Fruit fly (Drosophila melanogaster) whole organism, prepupa: Measurements from ENCODE around the gene CG44475.

Experiments
- Blimp-1 ChIP-seq: fragments of 200-800 bp; sonication (Bioruptor generic); optimal IDR thresholded peaks from 3 replicates; lab custom pipeline; 2017; ENCODE audit warnings: missing biosample characterization, missing genetic modification characterization, mild to moderate bottlenecking, moderate library complexity, missing genetic modification reagents
- CG10669 ChIP-seq: fragments of 200-800 bp; sonication (Bioruptor generic); optimal IDR thresholded peaks from 3 replicates; lab custom pipeline; 2018; ENCODE audit warnings: missing biosample characterization, mild to moderate bottlenecking, missing genetic modification characterization, moderate library complexity
- CG11762 ChIP-seq: fragments of 200-800 bp; sonication (Bioruptor generic); optimal IDR thresholded peaks from 3 replicates; lab custom pipeline; 2016; ENCODE audit warnings: missing biosample characterization, missing genetic modification characterization; ENCODE audit not compliant: insufficient read depth
- CG11902 ChIP-seq: fragments of 200-800 bp; sonication (Bioruptor generic); optimal IDR thresholded peaks from 3 replicates; lab custom pipeline; 2016; ENCODE audit warnings: missing biosample characterization, missing genetic modification characterization
- CG15336 ChIP-seq: fragments of 200-800 bp; sonication (Bioruptor generic); IDR thresholded peaks from 2 replicates; pipeline ENCODE4 v1.3.6; 2022; ENCODE audit warnings: missing biosample characterization, missing genetic modification characterization
- CG1621 ChIP-seq: fragments of 200-800 bp; sonication (Bioruptor generic); optimal IDR thresholded peaks from 3 replicates; lab custom pipeline; 2018; ENCODE audit warnings: missing biosample characterization, mild to moderate bottlenecking, missing genetic modification characterization
- CG31627 ChIP-seq: fragments of 200-800 bp; sonication (Bioruptor generic); optimal IDR thresholded peaks from 3 replicates; lab custom pipeline; 2016; ENCODE audit warnings: missing biosample characterization, missing genetic modification characterization
- CG34406 ChIP-seq: fragments of 200-800 bp; sonication (Bioruptor generic); optimal IDR thresholded peaks from 3 replicates; lab custom pipeline; 2016; ENCODE audit warnings: missing biosample characterization, missing genetic modification characterization
- CG3919 ChIP-seq: fragments of 200-800 bp; sonication (Bioruptor generic); optimal IDR thresholded peaks from 3 replicates; lab custom pipeline; 2016; ENCODE audit warnings: missing biosample characterization, missing genetic modification characterization
- CG4318 ChIP-seq: fragments of 200-800 bp; sonication (Bioruptor generic); optimal IDR thresholded peaks from 3 replicates; lab custom pipeline; 2017; ENCODE audit warnings: missing biosample characterization, mild to moderate bottlenecking, missing genetic modification characterization
- CG6163 ChIP-seq: fragments of 200-800 bp; sonication (Bioruptor generic); IDR thresholded peaks from 3 replicates; pipeline ENCODE4 v1.3.6; 2022; ENCODE audit warnings: missing biosample characterization, missing genetic modification characterization
- CG6792 ChIP-seq: fragments of 200-800 bp; sonication (Bioruptor generic); optimal IDR thresholded peaks from 3 replicates; lab custom pipeline; 2016; ENCODE audit warnings: missing biosample characterization, missing genetic modification characterization
- CG6854 ChIP-seq: fragments of 200-800 bp; sonication (Bioruptor generic); optimal IDR thresholded peaks from 2 replicates; lab custom pipeline; 2017; ENCODE audit warnings: missing biosample characterization, mild to moderate bottlenecking, missing genetic modification characterization
- CG8119 ChIP-seq: fragments of 200-800 bp; sonication (Bioruptor generic); IDR thresholded peaks from 3 replicates; pipeline ENCODE4 v1.3.6; 2022; ENCODE audit warnings: missing biosample characterization, missing genetic modification characterization
- CG8632 ChIP-seq: fragments of 200-800 bp; sonication (Bioruptor generic); optimal IDR thresholded peaks from 3 replicates; lab custom pipeline; 2016; ENCODE audit warnings: missing biosample characterization, missing genetic modification characterization
- CG9139 ChIP-seq: fragments of 200-800 bp; sonication (Bioruptor generic); optimal IDR thresholded peaks from 3 replicates; lab custom pipeline; 2017; ENCODE audit warnings: missing biosample characterization, mild to moderate bottlenecking, missing genetic modification characterization
- Eip78C ChIP-seq: fragments of 200-800 bp; sonication (Bioruptor generic); peaks from one replicate; lab custom pipeline; 2016; ENCODE audit warnings: missing biosample characterization, missing genetic modification characterization
- Gug ChIP-seq: fragments of 200-800 bp; sonication (Bioruptor generic); IDR thresholded peaks from 2 replicates; pipeline ENCODE4 v1.3.6; 2022; ENCODE audit warnings: missing biosample characterization, missing genetic modification characterization
- Hr39 ChIP-seq: fragments of 200-800 bp; sonication (Bioruptor generic); optimal IDR thresholded peaks from 2 replicates; lab custom pipeline; 2016; ENCODE audit warnings: missing biosample characterization, missing genetic modification characterization
- Hr4 ChIP-seq: fragments of 200-800 bp; sonication (Bioruptor generic); optimal IDR thresholded peaks from 3 replicates; lab custom pipeline; 2016; ENCODE audit warnings: missing biosample characterization, missing genetic modification characterization
- Lpt ChIP-seq: fragments of 200-800 bp; sonication (Bioruptor generic); optimal IDR thresholded peaks from 3 replicates; lab custom pipeline; 2016; ENCODE audit warnings: missing biosample characterization, missing genetic modification characterization
- Met ChIP-seq: fragments of 200-800 bp; sonication (Bioruptor generic); optimal IDR thresholded peaks from 3 replicates; lab custom pipeline; 2016; ENCODE audit warnings: missing biosample characterization, missing genetic modification characterization
- Smox ChIP-seq: fragments of 200-800 bp; sonication (Bioruptor generic); optimal IDR thresholded peaks from 3 replicates; lab custom pipeline; 2016; ENCODE audit warnings: missing biosample characterization, missing genetic modification characterization
- Sox102F ChIP-seq: fragments of 200-800 bp; sonication (Bioruptor generic); optimal IDR thresholded peaks from 2 replicates; lab custom pipeline; 2016; ENCODE audit warnings: missing biosample characterization, mild to moderate bottlenecking, missing genetic modification characterization
- acj6 ChIP-seq: fragments of 200-800 bp; sonication (Bioruptor generic); optimal IDR thresholded peaks from 3 replicates; lab custom pipeline; 2016; ENCODE audit warnings: missing biosample characterization, missing genetic modification characterization
- dac ChIP-seq: fragments of 200-800 bp; sonication (Bioruptor generic); optimal IDR thresholded peaks from 2 replicates; lab custom pipeline; 2017; ENCODE audit warnings: missing biosample characterization, mild to moderate bottlenecking, missing genetic modification characterization
- dsx ChIP-seq: fragments of 200-800 bp; optimal IDR thresholded peaks from 3 replicates; lab custom pipeline; 2019; ENCODE audit warnings: missing biosample characterization, mild to moderate bottlenecking, missing genetic modification characterization, moderate library complexity; ENCODE audit not compliant: poor library complexity, severe bottlenecking
- eg ChIP-seq: fragments of 200-800 bp; sonication (Bioruptor generic); IDR thresholded peaks from 3 replicates; pipeline ENCODE4 v1.3.6; 2022; ENCODE audit warnings: missing biosample characterization, missing genetic modification characterization
- esn ChIP-seq: fragments of 200-800 bp; sonication (Bioruptor generic); optimal IDR thresholded peaks from 2 replicates; lab custom pipeline; 2016; ENCODE audit warnings: missing biosample characterization, mild to moderate bottlenecking, missing genetic modification characterization, moderate library complexity
- fd85E ChIP-seq: fragments of 200-800 bp; sonication (Bioruptor generic); optimal IDR thresholded peaks from 3 replicates; lab custom pipeline; 2016; ENCODE audit warnings: missing biosample characterization, missing genetic modification characterization
- lz ChIP-seq: fragments of 200-800 bp; sonication (Bioruptor generic); optimal IDR thresholded peaks from 3 replicates; lab custom pipeline; 2016; ENCODE audit warnings: missing biosample characterization, missing genetic modification characterization
- net ChIP-seq: fragments of 200-800 bp; sonication (Bioruptor generic); optimal IDR thresholded peaks from 3 replicates; lab custom pipeline; 2016; ENCODE audit warnings: missing biosample characterization, missing genetic modification characterization
- pdm3 ChIP-seq: fragments of 200-800 bp; sonication (Bioruptor generic); optimal IDR thresholded peaks from 3 replicates; lab custom pipeline; 2016; ENCODE audit warnings: missing biosample characterization, missing genetic modification characterization
- ss ChIP-seq, 2 experiments: fragments of 200-800 bp; sonication (Bioruptor generic); optimal IDR thresholded peaks; 2 replicates in 1 of 2; 3 replicates in 1 of 2; lab custom pipeline; 2017 to 2018; ENCODE audit warnings: mild to moderate bottlenecking in 2 of 2, missing biosample characterization in 2 of 2, missing genetic modification characterization in 2 of 2, moderate library complexity in 1 of 2
- svp ChIP-seq: fragments of 200-800 bp; sonication (Bioruptor generic); peaks from one replicate; lab custom pipeline; 2016; ENCODE audit warnings: missing biosample characterization, missing genetic modification characterization
- vri ChIP-seq: fragments of 200-800 bp; sonication (Bioruptor generic); optimal IDR thresholded peaks from 3 replicates; lab custom pipeline; 2016; ENCODE audit warnings: missing biosample characterization, mild to moderate bottlenecking, missing genetic modification characterization

Gene CG44475

DNA sequence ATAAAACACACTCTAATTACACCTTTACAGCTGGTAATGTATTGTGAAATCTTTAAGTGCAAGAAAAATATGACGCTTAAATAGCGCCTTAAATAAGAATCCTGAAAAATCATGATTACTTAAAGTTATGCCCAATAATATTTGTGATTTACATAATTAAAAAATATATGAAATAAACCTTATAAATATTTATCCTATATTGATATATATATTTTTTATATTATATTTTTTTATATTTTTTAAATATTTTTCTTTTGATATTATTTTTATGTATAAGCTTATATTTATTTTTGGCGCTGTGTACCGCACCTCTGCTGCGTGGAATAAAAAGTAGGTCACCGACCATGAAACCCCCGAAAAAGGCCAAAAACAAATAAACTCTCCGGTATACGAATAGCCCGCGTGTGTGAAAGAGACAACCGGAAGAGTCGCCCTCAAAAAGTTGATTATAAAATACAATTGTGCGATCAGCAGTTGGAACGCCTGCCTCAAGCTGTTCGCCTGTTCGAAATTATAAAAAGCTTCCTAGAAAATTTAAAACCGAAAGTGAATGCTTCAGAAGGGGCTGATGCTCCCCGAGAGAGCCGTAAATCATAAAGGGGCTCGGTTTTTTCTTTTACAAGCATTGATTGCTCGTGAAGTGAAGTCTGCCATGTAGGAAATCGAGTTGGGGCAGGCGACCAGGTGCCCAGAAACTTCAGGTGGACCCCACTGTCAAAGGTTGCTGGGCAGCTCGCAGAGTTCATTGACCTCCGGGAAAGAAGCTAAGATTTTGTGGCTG lies 25.7 kb upstream of the CG44475 start (continued):
- TF ChIP-seq ss (GFP tag; optimal IDR thresholded peaks at IDR 0.05; lab: Kevin White, UChicago) (no peak), CG34406 (GFP tag; lab: Kevin White, UChicago) (peak; percentile 51), dsx (GFP tag; lab: Kevin White, UChicago) (no peak), CG11902 (no peak), Sox102F (GFP tag; lab: Kevin White, UChicago) (peak; percentile 48), Smox (GFP tag; lab: Kevin White, UChicago) (no peak), CG4318 (GFP tag; lab: Kevin White, UChicago) (no peak), CG11762 (GFP tag; lab: Kevin White, UChicago) (no peak), CG6792 (GFP tag; lab: Kevin White, UChicago) (no peak), acj6 (GFP tag; lab: Kevin White, UChicago) (peak; percentile 17), fd85E (GFP tag; lab: Kevin White, UChicago) (no peak), Gug (GFP tag; lab: Robert Waterston, UW) (no peak), net (no peak), CG15336 (no peak), Blimp-1 (GFP tag; lab: Kevin White, UChicago) (peak; percentile 99)
- TF ChIP-seq, all 60 proteins: peak for 16

- TF ChIP-seq CG31627 (GFP tag; lab: Kevin White, UChicago): peak; percentile 34
- TF ChIP-seq vri (GFP tag; lab: Kevin White, UChicago): peak; percentile 83
- TF ChIP-seq Hr39: peak; percentile 18
- TF ChIP-seq CG1621 (tag; lab: Kevin White, UChicago): peak; percentile 18
- TF ChIP-seq CG11902: no peak
- TF ChIP-seq svp (GFP tag; lab: Kevin White, UChicago): peak; percentile 84
- no peak for TF ChIP-seq CG8119 (GFP tag; lab: Robert Waterston, UW)
- no peak for TF ChIP-seq Lpt (GFP tag; lab: Kevin White, UChicago)
- TF ChIP-seq pdm3 (GFP tag; lab: Kevin White, UChicago): peak; percentile 15
Observed at dm6 chr2L:15908086-15908485, 25.1 kb upstream of the CG44475 start.

dm6 chr2L:15907358-15907757 lies 24.4 kb upstream of the CG44475 start:
- TF ChIP-seq Sox102F (GFP tag; lab: Kevin White, UChicago): no peak
- TF ChIP-seq CG6163: no peak
- TF ChIP-seq CG9139 (GFP tag; lab: Kevin White, UChicago): no peak
- no peak for TF ChIP-seq svp (GFP tag; lab: Kevin White, UChicago)
- TF ChIP-seq dsx (GFP tag; lab: Kevin White, UChicago): peak; percentile 78
- TF ChIP-seq Met: no peak
- no peak for TF ChIP-seq CG10669 (GFP tag; lab: Kevin White, UChicago)
- TF ChIP-seq Hr4 (GFP tag; lab: Kevin White, UChicago): no peak
- peak; percentile 32 for TF ChIP-seq CG3919
- peak; percentile 67 for TF ChIP-seq Eip78C (GFP tag; lab: Kevin White, UChicago)

DNA sequence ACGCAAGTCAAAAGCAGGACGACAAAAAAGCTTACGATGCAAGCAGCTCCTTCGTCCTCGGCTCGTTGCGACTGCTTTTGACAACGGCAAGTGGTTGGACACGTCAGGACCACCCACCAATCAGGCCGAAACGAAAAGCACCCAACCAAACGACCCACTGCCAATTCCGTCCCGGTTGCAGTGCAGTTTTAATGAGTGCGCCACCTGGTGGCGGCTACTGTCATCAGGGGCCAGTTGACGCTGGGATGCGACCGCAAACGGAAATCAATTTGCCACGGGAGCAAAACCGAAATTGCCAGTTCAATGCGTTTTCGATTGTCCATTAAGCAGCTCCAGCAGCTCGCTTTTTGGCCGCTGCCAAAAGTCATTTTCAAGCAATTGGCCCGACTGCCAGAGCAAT lies 20.7 kb upstream of the CG44475 start:
- no peak for TF ChIP-seq vri (GFP tag; lab: Kevin White, UChicago)
- TF ChIP-seq Lpt (GFP tag; lab: Kevin White, UChicago): no peak
- TF ChIP-seq CG6792 (GFP tag; lab: Kevin White, UChicago): no peak

- TF ChIP-seq CG34406 (GFP tag; lab: Kevin White, UChicago) (no peak), CG3919 (no peak), CG6854 (GFP tag; lab: Kevin White, UChicago) (no peak), Gug (GFP tag; lab: Robert Waterston, UW) (no peak), CG9139 (GFP tag; lab: Kevin White, UChicago) (no peak), dac (GFP tag; lab: Kevin White, UChicago) (no peak), CG8632 (GFP tag; lab: Kevin White, UChicago) (no peak), esn (no peak), lz (no peak), Hr39 (no peak), pdm3 (GFP tag; lab: Kevin White, UChicago) (no peak), eg (GFP tag; lab: Robert Waterston, UW) (no peak), Eip78C (GFP tag; lab: Kevin White, UChicago) (no peak), CG4318 (GFP tag; lab: Kevin White, UChicago) (no peak)
- TF ChIP-seq, all 60 proteins: peak for 0
Observed at dm6 chr2L:15902310-15902709, 19.3 kb upstream of the CG44475 start, which contains the start of gene CG31821. Gene CG31821, minus strand, starts transcription at chr2L:15902410.
